Worm (Caenorhabditis elegans): Measurements from ENCODE around the gene dmsr-9.

Gene dmsr-9

DNA sequence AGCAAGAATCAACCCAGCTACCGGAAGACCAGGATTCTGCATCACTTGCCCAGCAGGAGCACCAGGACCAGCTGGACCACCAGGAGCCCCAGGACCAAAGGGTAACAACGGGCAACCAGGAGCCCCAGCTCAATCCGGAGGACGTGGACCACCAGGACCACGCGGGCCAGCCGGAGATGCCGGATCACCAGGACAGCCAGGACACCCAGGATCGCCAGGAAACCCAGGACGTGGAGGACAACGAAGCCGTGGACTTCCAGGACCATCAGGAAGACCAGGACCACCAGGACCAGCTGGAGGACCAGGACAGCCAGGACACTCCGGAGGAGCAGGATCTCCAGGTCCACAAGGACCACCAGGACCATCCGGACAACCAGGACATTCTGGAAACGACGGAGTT is 32.1 kb upstream of the dmsr-9 start:
- TF ChIP-seq lin-15B (tag; optimal IDR thresholded peaks at IDR 0.05): no peak
- TF ChIP-seq nhr-25 (tag; optimal IDR thresholded peaks at IDR 0.05): no peak
- TF ChIP-seq ceh-16 (tag; optimal IDR thresholded peaks at IDR 0.05): no peak

DNA sequence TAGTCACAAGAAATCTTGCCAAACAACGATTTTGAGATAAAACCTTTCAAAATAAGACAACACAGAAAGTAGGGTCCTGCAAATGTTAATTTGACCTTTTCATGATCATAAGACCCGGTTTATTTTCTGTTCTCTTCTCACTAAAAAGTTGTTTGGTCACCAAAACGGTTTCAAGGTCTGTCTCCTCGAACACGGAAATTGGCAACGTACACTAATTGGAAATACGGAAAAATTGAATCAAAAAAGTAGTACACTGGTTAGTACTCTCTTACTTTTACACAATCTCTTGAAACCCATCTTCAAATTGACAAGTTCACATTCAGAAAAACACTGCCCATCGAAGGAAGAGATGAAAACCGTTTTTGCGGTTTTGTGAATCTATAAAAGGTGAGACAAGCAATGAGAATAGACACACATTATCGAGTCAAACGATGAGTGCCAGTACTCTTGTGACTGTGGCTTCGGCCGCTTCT is 31.3 kb upstream of the dmsr-9 start, which contains the start of gene col-142:
col-142 (plus strand) TSS at position 423 of the 473 bp plus-strand sequence.
- peak; percentile 54 for TF ChIP-seq nhr-23 (tag; optimal IDR thresholded peaks at IDR 0.05)
- no peak for TF ChIP-seq jun-1 (tag; optimal IDR thresholded peaks at IDR 0.05)

DNA sequence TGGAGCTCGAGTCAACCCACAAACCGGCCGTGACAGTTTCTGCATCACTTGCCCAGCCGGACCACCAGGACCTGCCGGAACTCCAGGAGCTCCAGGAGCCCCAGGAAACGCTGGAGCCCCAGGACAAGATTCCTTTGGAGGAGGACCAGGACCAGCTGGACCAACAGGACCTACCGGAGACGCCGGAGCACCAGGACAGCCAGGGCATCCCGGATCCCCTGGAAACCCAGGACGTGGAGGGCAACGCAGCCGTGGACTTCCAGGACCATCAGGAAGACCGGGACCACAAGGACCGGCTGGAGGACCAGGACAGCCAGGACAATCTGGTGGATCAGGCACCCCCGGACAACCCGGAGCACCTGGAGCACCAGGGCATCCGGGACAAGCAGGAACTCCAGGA is 30.6 kb upstream of the dmsr-9 start:
- TF ChIP-seq snpc-4 (tag; optimal IDR thresholded peaks at IDR 0.05) (no peak), lin-15B (tag; optimal IDR thresholded peaks at IDR 0.05) (no peak), nhr-25 (tag; optimal IDR thresholded peaks at IDR 0.05) (no peak), hmg-11 (tag; optimal IDR thresholded peaks at IDR 0.05) (no peak), skn-1 (tag; optimal IDR thresholded peaks at IDR 0.05) (no peak), eor-1 (tag; optimal IDR thresholded peaks at IDR 0.05) (no peak), mdl-1 (tag; optimal IDR thresholded peaks at IDR 0.05) (no peak), egl-27 (tag; optimal IDR thresholded peaks at IDR 0.05) (no peak), elt-3 (tag; optimal IDR thresholded peaks at IDR 0.05) (no peak), ceh-82 (tag; optimal IDR thresholded peaks at IDR 0.05) (no peak), fkh-2 (tag; optimal IDR thresholded peaks at IDR 0.05) (no peak), aly-2 (tag; optimal IDR thresholded peaks at IDR 0.05) (no peak), ceh-28 (tag; optimal IDR thresholded peaks at IDR 0.05) (no peak), daf-12 (tag; optimal IDR thresholded peaks at IDR 0.05) (no peak), fos-1 (tag; optimal IDR thresholded peaks at IDR 0.05) (no peak), tbx-2 (tag; optimal IDR thresholded peaks at IDR 0.05) (no peak), nhr-43 (tag; optimal IDR thresholded peaks at IDR 0.05; ENCODE audit: poor library complexity, severe bottlenecking) (no peak), zag-1 (tag; optimal IDR thresholded peaks at IDR 0.05) (no peak), ama-1 (optimal IDR thresholded peaks at IDR 0.05) (no peak), pqm-1 (tag; optimal IDR thresholded peaks at IDR 0.05) (no peak)

DNA sequence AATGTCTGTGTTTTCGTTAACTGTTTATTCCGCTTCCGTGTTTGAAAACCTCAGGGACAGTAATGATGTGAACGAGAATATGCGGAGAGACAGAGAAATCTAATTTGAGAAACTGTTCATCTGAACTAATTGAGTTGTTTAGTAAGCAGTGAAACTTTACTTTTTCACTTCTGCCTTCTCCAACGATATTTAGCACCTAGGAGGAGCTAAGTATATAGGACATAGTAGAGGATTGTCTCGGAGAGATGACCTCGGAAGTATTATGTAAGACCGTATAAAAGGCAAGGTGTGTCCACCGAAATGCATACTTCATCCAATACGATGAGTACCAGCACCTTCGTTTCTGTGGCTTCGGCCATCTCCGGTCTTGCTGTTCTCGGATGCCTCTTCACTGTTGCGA is 29.9 kb upstream of the dmsr-9 start, which contains the start of gene col-141:
col-141 (plus strand) TSS at position 301 of the 400 bp plus-strand sequence.
- no peak for TF ChIP-seq ceh-28 (tag; optimal IDR thresholded peaks at IDR 0.05)
- no peak for TF ChIP-seq fkh-10 (GFP tag; optimal IDR thresholded peaks at IDR 0.05)
- TF ChIP-seq mdl-1 (tag; optimal IDR thresholded peaks at IDR 0.05): no peak
- TF ChIP-seq fos-1 (tag; optimal IDR thresholded peaks at IDR 0.05): no peak
- no peak for TF ChIP-seq egl-5 (tag; optimal IDR thresholded peaks at IDR 0.05)
- no peak for TF ChIP-seq unc-39 (tag; optimal IDR thresholded peaks at IDR 0.05)
- no peak for TF ChIP-seq pha-4 (tag; optimal IDR thresholded peaks at IDR 0.05)
- TF ChIP-seq daf-12 (tag; optimal IDR thresholded peaks at IDR 0.05): no peak

ce11 chrV:6828786-6829185 is 29.3 kb upstream of the dmsr-9 start, which contains the start of gene dmsr-15:
TSS of gene dmsr-15 (minus strand) at chrV:6828886.
- TF ChIP-seq nfya-1 (tag; optimal IDR thresholded peaks at IDR 0.05; ENCODE audit: insufficient read depth): no peak
- TF ChIP-seq nhr-28 (tag; optimal IDR thresholded peaks at IDR 0.05): no peak

- TF ChIP-seq elt-2 (tag; optimal IDR thresholded peaks at IDR 0.05) (peak; percentile 92), aly-2 (tag; optimal IDR thresholded peaks at IDR 0.05) (no peak), snpc-4 (tag; optimal IDR thresholded peaks at IDR 0.05) (no peak), pqm-1 (tag; optimal IDR thresholded peaks at IDR 0.05) (peak; percentile 84), lin-15B (tag; optimal IDR thresholded peaks at IDR 0.05) (no peak)
These were observed 24.0 kb upstream of the dmsr-9 start for ce11 chrV:6823432-6823831.

ce11 chrV:6821509-6821908 is 22.0 kb upstream of the dmsr-9 start, which contains the start of gene T15B7.8:
TSS of gene T15B7.8 (plus strand) at chrV:6821809.
- TF ChIP-seq nfya-1 (tag; optimal IDR thresholded peaks at IDR 0.05; ENCODE audit: insufficient read depth) (no peak), ama-1 (optimal IDR thresholded peaks at IDR 0.05) (no peak), tbx-2 (tag; optimal IDR thresholded peaks at IDR 0.05) (no peak), unc-62 (GFP tag; optimal IDR thresholded peaks at IDR 0.05) (no peak), nhr-76 (tag; optimal IDR thresholded peaks at IDR 0.05) (no peak), fkh-2 (tag; optimal IDR thresholded peaks at IDR 0.05) (no peak), ztf-11 (tag; optimal IDR thresholded peaks at IDR 0.05) (no peak), nhr-43 (tag; optimal IDR thresholded peaks at IDR 0.05; ENCODE audit: poor library complexity, severe bottlenecking) (no peak), lin-15B (tag; optimal IDR thresholded peaks at IDR 0.05) (no peak), nhr-11 (tag; optimal IDR thresholded peaks at IDR 0.05) (no peak), ceh-28 (tag; optimal IDR thresholded peaks at IDR 0.05) (no peak), mdl-1 (tag; optimal IDR thresholded peaks at IDR 0.05) (no peak), mml-1 (tag; optimal IDR thresholded peaks at IDR 0.05) (no peak)

Data from whole organism, L3 larva.